Worm (Caenorhabditis elegans) whole organism, L4/young adult: ENCODE measurements around the gene mec-2.

Source experiments
- W03F9.2 ChIP-seq: fragments of 150-350 bp; optimal IDR thresholded peaks from 2 replicates; lab custom pipeline; 2014; ENCODE audit warnings: missing biosample characterization, missing genetic modification characterization
- dao-5 ChIP-seq: sonication (generic microtip); optimal IDR thresholded peaks from 2 replicates; lab custom pipeline; 2016; ENCODE audit warnings: missing genotype, missing genetic modification characterization, moderate library complexity, missing compliant biosample characterization
- him-1 ChIP-seq: sonication (generic microtip); optimal IDR thresholded peaks from 2 replicates; lab custom pipeline; 2016; ENCODE audit warnings: missing genotype, missing genetic modification reagents, missing genetic modification characterization, missing compliant biosample characterization

- no peak for TF ChIP-seq him-1 (tag; lab: Kevin White, UChicago)
- no peak for TF ChIP-seq dao-5 (tag; lab: Kevin White, UChicago)
- TF ChIP-seq W03F9.2 (tag; lab: Kevin White, UChicago), result no peak
Measured at ce11 chrX:5552652-5553051, 14.9 kb upstream of the mec-2 start, which contains the start of gene ifta-1.
